Worm (Caenorhabditis elegans) whole organism, L1 larva: ENCODE data around the gene C01B9.4.
A peak's percentile ranks its signal among the peaks of the same experiment; 100 is the strongest.

Source experiments
- C16A3.4 ChIP-seq: fragments of 150-350 bp; optimal IDR thresholded peaks from 2 replicates; lab custom pipeline; 2014; ENCODE audit warnings: missing biosample characterization, missing genetic modification characterization
- C34B4.2 ChIP-seq: sonication (generic microtip); optimal IDR thresholded peaks from 2 replicates; lab custom pipeline; 2017; ENCODE audit warnings: mild to moderate bottlenecking, missing genetic modification characterization, missing compliant biosample characterization
- F16B12.6 ChIP-seq: fragments of 150-350 bp; optimal IDR thresholded peaks from 2 replicates; lab custom pipeline; 2014; ENCODE audit warnings: missing biosample characterization, missing genetic modification characterization
- alr-1 ChIP-seq: fragments of 200-800 bp; sonication (Bioruptor generic); optimal IDR thresholded peaks from 2 replicates; lab custom pipeline; 2018; ENCODE audit warnings: borderline replicate concordance, mild to moderate bottlenecking, missing genetic modification characterization, missing compliant biosample characterization
- aly-2 ChIP-seq: fragments of 150-350 bp; optimal IDR thresholded peaks from 2 replicates; lab custom pipeline; 2014; ENCODE audit warnings: missing biosample characterization, missing genetic modification characterization
- blmp-1 ChIP-seq: fragments of 150-350 bp; optimal IDR thresholded peaks from 2 replicates; lab custom pipeline; 2014; ENCODE audit warnings: missing biosample characterization, missing genetic modification characterization
- ces-1 ChIP-seq: fragments of 150-350 bp; optimal IDR thresholded peaks from 2 replicates; lab custom pipeline; 2014; ENCODE audit warnings: missing biosample characterization, missing genetic modification reagents, missing genetic modification characterization
- dpl-1 ChIP-seq, 3 experiments: fragments of 150-350 bp in 2 of 3; sonication (generic microtip) in 1 of 3; optimal IDR thresholded peaks; 2 replicates each; lab custom pipeline; 2014 to 2017; ENCODE audit warnings: missing biosample characterization in 3 of 3, missing genetic modification characterization in 3 of 3, missing genetic modification reagents in 3 of 3
- dsc-1 ChIP-seq: sonication (generic microtip); optimal IDR thresholded peaks from 2 replicates; lab custom pipeline; 2016; ENCODE audit warnings: mild to moderate bottlenecking, missing genetic modification characterization, missing compliant biosample characterization
- efl-1 ChIP-seq, 4 experiments: fragments of 150-350 bp; optimal IDR thresholded peaks in 3 of 4; peaks in 1 of 4; 1 replicate in 1 of 4; 2 replicates in 3 of 4; lab custom pipeline; 2014; ENCODE audit warnings: missing biosample characterization in 2 of 4, missing genetic modification characterization in 2 of 4, missing genetic modification reagents in 2 of 4
- egl-13 ChIP-seq: sonication (generic microtip); optimal IDR thresholded peaks from 2 replicates; lab custom pipeline; 2016; ENCODE audit warnings: missing genotype, missing genetic modification reagents, missing genetic modification characterization, missing compliant biosample characterization
- egl-27 ChIP-seq, 2 experiments: fragments of 150-350 bp in 1 of 2; sonication (generic microtip); optimal IDR thresholded peaks; 3 replicates each; lab custom pipeline; 2017 to 2018; ENCODE audit warnings: missing biosample characterization in 2 of 2, missing genetic modification characterization in 2 of 2, missing genetic modification reagents in 2 of 2
- fos-1 ChIP-seq: fragments of 150-350 bp; optimal IDR thresholded peaks from 2 replicates; lab custom pipeline; 2014; ENCODE audit warnings: missing biosample characterization, missing genetic modification characterization
- grh-1 ChIP-seq: fragments of 200-800 bp; sonication (Bioruptor generic); IDR thresholded peaks from 2 replicates; pipeline ENCODE4 v1.3.6; 2022; ENCODE audit warnings: missing genetic modification reagents, missing genetic modification characterization, missing compliant biosample characterization
- hlh-4 ChIP-seq: sonication (generic microtip); optimal IDR thresholded peaks from 2 replicates; lab custom pipeline; 2016; ENCODE audit warnings: mild to moderate bottlenecking, missing genetic modification characterization, missing compliant biosample characterization
- hpl-2 ChIP-seq: fragments of 150-350 bp; optimal IDR thresholded peaks from 2 replicates; lab custom pipeline; 2014; ENCODE audit warnings: missing biosample characterization, missing genetic modification reagents, missing genetic modification characterization
- irx-1 ChIP-seq: sonication (generic microtip); optimal IDR thresholded peaks from 2 replicates; lab custom pipeline; 2016; ENCODE audit warnings: missing genetic modification characterization, missing compliant biosample characterization
- jun-1 ChIP-seq: fragments of 150-350 bp; optimal IDR thresholded peaks from 2 replicates; lab custom pipeline; 2014; ENCODE audit warnings: missing biosample characterization, missing genetic modification reagents, missing genetic modification characterization
- lin-15B ChIP-seq: fragments of 150-350 bp; sonication (generic microtip); optimal IDR thresholded peaks from 3 replicates; lab custom pipeline; 2014; ENCODE audit warnings: missing biosample characterization, missing genetic modification characterization
- lin-35 ChIP-seq, 2 experiments: fragments of 150-350 bp; optimal IDR thresholded peaks; 2 replicates each; lab custom pipeline; 2014; ENCODE audit warnings: missing biosample characterization in 2 of 2, missing genetic modification characterization in 2 of 2, missing genetic modification reagents in 2 of 2
- lin-39 ChIP-seq: fragments of 150-350 bp; optimal IDR thresholded peaks from 2 replicates; lab custom pipeline; 2014; ENCODE audit warnings: missing biosample characterization, missing genetic modification reagents, missing genetic modification characterization
- lir-3 ChIP-seq: sonication (generic microtip); optimal IDR thresholded peaks from 2 replicates; lab custom pipeline; 2016; ENCODE audit warnings: mild to moderate bottlenecking, missing genetic modification characterization, moderate library complexity, missing compliant biosample characterization; ENCODE audit not compliant: poor library complexity
- lsy-2 ChIP-seq, 2 experiments: fragments of 150-350 bp; optimal IDR thresholded peaks; 2 replicates each; lab custom pipeline; 2014; ENCODE audit warnings: missing biosample characterization in 2 of 2, missing genetic modification characterization in 2 of 2
- mdl-1 ChIP-seq, 2 experiments: fragments of 150-350 bp; optimal IDR thresholded peaks; 2 replicates each; lab custom pipeline; 2014 to 2017; ENCODE audit warnings: missing biosample characterization in 2 of 2, missing genetic modification characterization in 2 of 2, inconsistent platforms in 1 of 2
- nhr-11 ChIP-seq: fragments of 150-350 bp; optimal IDR thresholded peaks from 2 replicates; lab custom pipeline; 2014; ENCODE audit warnings: missing biosample characterization, missing genetic modification characterization
- nhr-12 ChIP-seq: sonication (generic microtip); optimal IDR thresholded peaks from 2 replicates; lab custom pipeline; 2017; ENCODE audit warnings: missing biosample characterization, missing genetic modification characterization
- nhr-20 ChIP-seq: sonication (generic microtip); optimal IDR thresholded peaks from 2 replicates; lab custom pipeline; 2016; ENCODE audit warnings: mild to moderate bottlenecking, missing genetic modification characterization, missing compliant biosample characterization
- nhr-237 ChIP-seq: fragments of 150-350 bp; optimal IDR thresholded peaks from 2 replicates; lab custom pipeline; 2014; ENCODE audit warnings: missing biosample characterization, missing genetic modification characterization
- nhr-77 ChIP-seq: fragments of 150-350 bp; optimal IDR thresholded peaks from 2 replicates; lab custom pipeline; 2014; ENCODE audit warnings: missing biosample characterization, missing genetic modification characterization
- nhr-85 ChIP-seq: sonication (generic microtip); peaks from one replicate; lab custom pipeline; 2016; ENCODE audit warnings: missing genetic modification characterization, inconsistent platforms, missing compliant biosample characterization
- nhr-90 ChIP-seq: sonication (generic microtip); optimal IDR thresholded peaks from 2 replicates; lab custom pipeline; 2016; ENCODE audit warnings: mild to moderate bottlenecking, missing genetic modification characterization, missing compliant biosample characterization; ENCODE audit not compliant: poor library complexity
- pag-3 ChIP-seq: sonication (generic microtip); optimal IDR thresholded peaks from 2 replicates; lab custom pipeline; 2017; ENCODE audit warnings: missing genetic modification characterization, mild to moderate bottlenecking, missing compliant biosample characterization, antibody characterized with exemption, borderline replicate concordance; ENCODE audit not compliant: insufficient read depth
- snu-23 ChIP-seq: sonication (generic microtip); optimal IDR thresholded peaks from 2 replicates; lab custom pipeline; 2016; ENCODE audit warnings: missing genetic modification characterization, missing compliant biosample characterization
- sup-37 ChIP-seq: fragments of 200-800 bp; sonication (Bioruptor generic); optimal IDR thresholded peaks from 2 replicates; lab custom pipeline; 2018; ENCODE audit warnings: mild to moderate bottlenecking, missing genetic modification characterization, missing compliant biosample characterization
- swsn-7 ChIP-seq: sonication (generic microtip); optimal IDR thresholded peaks from 2 replicates; lab custom pipeline; 2016; ENCODE audit warnings: missing genetic modification characterization, missing compliant biosample characterization
- unc-130 ChIP-seq: fragments of 150-350 bp; optimal IDR thresholded peaks from 2 replicates; lab custom pipeline; 2017; ENCODE audit warnings: missing biosample characterization, missing genetic modification characterization, inconsistent platforms
- unc-30 ChIP-seq: sonication (generic microtip); optimal IDR thresholded peaks from 2 replicates; lab custom pipeline; 2017; ENCODE audit warnings: missing biosample characterization, missing genetic modification characterization
- unc-62 ChIP-seq: fragments of 150-350 bp; optimal IDR thresholded peaks from 2 replicates; lab custom pipeline; 2014; ENCODE audit warnings: missing biosample characterization, missing genetic modification reagents, missing genetic modification characterization
- unc-98 ChIP-seq: fragments of 200-800 bp; sonication (Bioruptor generic); IDR thresholded peaks from 2 replicates; pipeline ENCODE4 v1.3.6; 2022; ENCODE audit warnings: missing genetic modification characterization, missing compliant biosample characterization
- xbp-1 ChIP-seq: sonication (generic microtip); optimal IDR thresholded peaks from 2 replicates; lab custom pipeline; 2016; ENCODE audit warnings: missing genetic modification characterization, missing compliant biosample characterization
- ztf-11 ChIP-seq, 2 experiments: sonication (generic microtip); optimal IDR thresholded peaks; 2 replicates each; lab custom pipeline; 2016 to 2017; ENCODE audit warnings: missing genetic modification characterization in 2 of 2, missing biosample characterization in 1 of 2, missing compliant biosample characterization in 1 of 2

Gene C01B9.4

ce11 chrII:13729416-13729815 is 54.4 kb downstream of the C01B9.4 start, which contains the start of gene Y54G9A.9:
Y54G9A.9 (plus strand) TSS chrII:13729716.
- TF ChIP-seq blmp-1 (tag; lab: Kevin White, UChicago) = no peak
- TF ChIP-seq nhr-12 (tag; lab: Kevin White, UChicago) = no peak
- no peak for TF ChIP-seq pag-3 (tag; lab: Kevin White, UChicago)
- no peak for TF ChIP-seq dsc-1 (tag; lab: Kevin White, UChicago)
- no peak for TF ChIP-seq hpl-2
- TF ChIP-seq lin-15B (tag; lab: Kevin White, UChicago) = no peak
- TF ChIP-seq dpl-1 (GFP tag; optimal IDR thresholded peaks at IDR 0.05; lab: Kevin White, UChicago) = no peak
- no peak for TF ChIP-seq hlh-4 (tag; lab: Kevin White, UChicago)
- no peak for TF ChIP-seq nhr-90 (tag; lab: Kevin White, UChicago)
- no peak for TF ChIP-seq unc-98
- no peak for TF ChIP-seq sup-37 (GFP tag; lab: Kevin White, UChicago)
- TF ChIP-seq unc-62 (GFP tag; lab: Kevin White, UChicago) = no peak
- no peak for TF ChIP-seq ces-1 (GFP tag; lab: Kevin White, UChicago)
- TF ChIP-seq C16A3.4 (tag; lab: Kevin White, UChicago) = no peak
- TF ChIP-seq, all 84 proteins: peak for 0

- TF ChIP-seq unc-30 (tag; lab: Kevin White, UChicago) (no peak), nhr-85 (tag; lab: Kevin White, UChicago) (peak; percentile 58), mdl-1 (tag; optimal IDR thresholded peaks at IDR 0.05; lab: Kevin White, UChicago) (no peak), unc-130 (tag; lab: Kevin White, UChicago) (peak; percentile 25), grh-1 (GFP tag; lab: Robert Waterston, UW) (no peak), jun-1 (tag; lab: Kevin White, UChicago) (no peak), nhr-237 (tag; lab: Kevin White, UChicago) (no peak), F16B12.6 (peak; percentile 84), lin-35 (GFP tag; optimal IDR thresholded peaks at IDR 0.05; lab: Kevin White, UChicago) (peak; percentile 61 to 75), ztf-11 (tag; optimal IDR thresholded peaks at IDR 0.05; lab: Kevin White, UChicago) (no peak), dpl-1 (GFP tag; optimal IDR thresholded peaks at IDR 0.05; lab: Kevin White, UChicago) (peak; percentile 48 to 70 (median 60)), swsn-7 (tag; lab: Kevin White, UChicago) (no peak), nhr-90 (tag; lab: Kevin White, UChicago) (no peak), C34B4.2 (no peak), snu-23 (peak; percentile 40), nhr-11 (tag; lab: Kevin White, UChicago) (no peak), xbp-1 (peak; percentile 11), aly-2 (tag; lab: Kevin White, UChicago) (no peak), fos-1 (tag; lab: Kevin White, UChicago) (no peak), nhr-12 (tag; lab: Kevin White, UChicago) (no peak), nhr-20 (tag; lab: Kevin White, UChicago) (no peak), lin-39 (tag; lab: Kevin White, UChicago) (no peak), alr-1 (tag; lab: Kevin White, UChicago) (no peak), irx-1 (tag; lab: Kevin White, UChicago) (no peak), lir-3 (tag; lab: Kevin White, UChicago) (no peak), nhr-77 (tag; lab: Kevin White, UChicago) (peak; percentile 4), efl-1 (optimal IDR thresholded peaks at IDR 0.05; lab: Kevin White, UChicago) (peak; percentile 45 to 71), efl-1 (GFP tag; optimal IDR thresholded peaks at IDR 0.05 in 1 of 2; lab: Kevin White, UChicago) (peak; percentile 74 to 96), egl-13 (no peak), lsy-2 (tag; optimal IDR thresholded peaks at IDR 0.05; lab: Kevin White, UChicago) (peak; percentile 36 to 43), egl-27 (tag; optimal IDR thresholded peaks at IDR 0.05; lab: Kevin White, UChicago) (no peak), unc-98 (no peak)
These were observed 58.0 kb downstream of the C01B9.4 start, which contains the start of the genes Y54G9A.7 and bub-3 for ce11 chrII:13725793-13726192. Y54G9A.7 (minus strand) TSS chrII:13725799. bub-3 (plus strand) TSS chrII:13726062.
